Worm (Caenorhabditis elegans) whole organism, midembryonic: ENCODE results near the gene C06A12.8.

Experiments
- cog-1 ChIP-seq: sonication (generic microtip); optimal IDR thresholded peaks from 2 replicates; lab custom pipeline; 2016; ENCODE audit warnings: missing genetic modification characterization, missing compliant biosample characterization
- tab-1 ChIP-seq: fragments of 200-800 bp; sonication (Bioruptor generic); IDR thresholded peaks from 2 replicates; pipeline ENCODE4 v1.3.6; 2022; ENCODE audit warnings: missing genetic modification characterization, missing compliant biosample characterization
- ztf-23 ChIP-seq: fragments of 200-800 bp; sonication (Bioruptor generic); IDR thresholded peaks from 2 replicates; pipeline ENCODE4 v1.3.6; 2022; ENCODE audit warnings: missing genetic modification reagents, missing genetic modification characterization, missing compliant biosample characterization

- TF ChIP-seq cog-1 (no peak), ztf-23 (GFP tag; lab: Robert Waterston, UW) (no peak), tab-1 (no peak)
Measured at ce11 chrIV:17448319-17448718, 11.2 kb downstream of the C06A12.8 start.
